Fruit fly (Drosophila melanogaster) whole organism, embryonic: Measurements from ENCODE around the gene CG6048.

Experiments used
- ATbp ChIP-seq: fragments of 200-800 bp; sonication (Bioruptor generic); optimal IDR thresholded peaks from 2 replicates; lab custom pipeline; 2017; ENCODE audit warnings: missing biosample characterization, mild to moderate bottlenecking, missing genetic modification characterization, missing genetic modification reagents
- Ada2b ChIP-seq: fragments of 200-800 bp; sonication (Bioruptor generic); IDR thresholded peaks from 2 replicates; pipeline ENCODE4 v1.3.6; 2022; ENCODE audit warnings: missing biosample characterization, missing genetic modification characterization
- Atf3 ChIP-seq: fragments of 200-800 bp; sonication (Bioruptor generic); optimal IDR thresholded peaks from 3 replicates; lab custom pipeline; 2016; ENCODE audit warnings: missing biosample characterization, missing genetic modification characterization
- CG10431 ChIP-seq: fragments of 200-800 bp; sonication (Bioruptor generic); optimal IDR thresholded peaks from 3 replicates; lab custom pipeline; 2018; ENCODE audit warnings: missing biosample characterization, mild to moderate bottlenecking, missing genetic modification characterization
- CG12104 ChIP-seq: fragments of 200-800 bp; sonication (Bioruptor generic); optimal IDR thresholded peaks from 3 replicates; lab custom pipeline; 2016; ENCODE audit warnings: missing biosample characterization, missing genetic modification characterization
- CG12219 ChIP-seq: fragments of 200-800 bp; sonication (Bioruptor generic); optimal IDR thresholded peaks from 3 replicates; lab custom pipeline; 2018; ENCODE audit warnings: missing biosample characterization, mild to moderate bottlenecking, missing genetic modification characterization
- CG15011 ChIP-seq: fragments of 200-800 bp; sonication (Bioruptor generic); optimal IDR thresholded peaks from 3 replicates; lab custom pipeline; 2018; ENCODE audit warnings: missing biosample characterization, mild to moderate bottlenecking, missing genetic modification characterization
- CG18262 ChIP-seq: fragments of 200-800 bp; optimal IDR thresholded peaks from 3 replicates; lab custom pipeline; 2019; ENCODE audit warnings: missing biosample characterization, mild to moderate bottlenecking, missing genetic modification characterization, moderate library complexity
- CG2116 ChIP-seq: fragments of 200-800 bp; sonication (Bioruptor generic); optimal IDR thresholded peaks from 3 replicates; lab custom pipeline; 2018; ENCODE audit warnings: missing biosample characterization, mild to moderate bottlenecking, missing genetic modification characterization
- CG2120 ChIP-seq: fragments of 200-800 bp; sonication (Bioruptor generic); optimal IDR thresholded peaks from 3 replicates; lab custom pipeline; 2016; ENCODE audit warnings: missing biosample characterization, missing genetic modification characterization
- CG2678 ChIP-seq: fragments of 200-800 bp; sonication (Bioruptor generic); optimal IDR thresholded peaks from 3 replicates; lab custom pipeline; 2019; ENCODE audit warnings: missing biosample characterization, mild to moderate bottlenecking, missing genetic modification characterization, moderate library complexity
- CG3163 ChIP-seq: fragments of 200-800 bp; sonication (Bioruptor generic); optimal IDR thresholded peaks from 3 replicates; lab custom pipeline; 2016; ENCODE audit warnings: missing biosample characterization, missing genetic modification characterization
- CG3847 ChIP-seq: fragments of 200-800 bp; sonication (Bioruptor generic); IDR thresholded peaks from 2 replicates; pipeline ENCODE4 v1.3.6; 2022; ENCODE audit warnings: missing biosample characterization, missing genetic modification characterization
- CG4360 ChIP-seq: fragments of 200-800 bp; sonication (Bioruptor generic); IDR thresholded peaks from 2 replicates; pipeline ENCODE4 v1.3.6; 2022; ENCODE audit warnings: missing biosample characterization, missing genetic modification characterization
- CG4854 ChIP-seq: fragments of 200-800 bp; sonication (Bioruptor generic); optimal IDR thresholded peaks from 2 replicates; lab custom pipeline; 2016; ENCODE audit warnings: missing biosample characterization, missing genetic modification characterization, inconsistent platforms
- CG6813 ChIP-seq: fragments of 200-800 bp; sonication (Bioruptor generic); optimal IDR thresholded peaks from 2 replicates; lab custom pipeline; 2017; ENCODE audit warnings: missing biosample characterization, missing genetic modification characterization, mild to moderate bottlenecking, moderate library complexity, missing genetic modification reagents
- CG6854 ChIP-seq: fragments of 200-800 bp; sonication (Bioruptor generic); optimal IDR thresholded peaks from 3 replicates; lab custom pipeline; 2017; ENCODE audit warnings: missing biosample characterization, mild to moderate bottlenecking, missing genetic modification characterization
- CG7963 ChIP-seq: fragments of 200-800 bp; sonication (Bioruptor generic); IDR thresholded peaks from 3 replicates; pipeline ENCODE4 v1.3.6; 2022; ENCODE audit warnings: missing biosample characterization, missing genetic modification characterization; ENCODE audit not compliant: partially characterized antibody
- CG8388 ChIP-seq: fragments of 200-800 bp; sonication (Bioruptor generic); optimal IDR thresholded peaks from 2 replicates; lab custom pipeline; 2019; ENCODE audit warnings: missing biosample characterization, mild to moderate bottlenecking, missing genetic modification characterization, moderate library complexity
- CrebB ChIP-seq: fragments of 200-800 bp; sonication (Bioruptor generic); optimal IDR thresholded peaks from 3 replicates; lab custom pipeline; 2018; ENCODE audit warnings: missing biosample characterization, mild to moderate bottlenecking, missing genetic modification characterization
- Dip2 ChIP-seq: fragments of 200-800 bp; sonication (Bioruptor generic); IDR thresholded peaks from 2 replicates; pipeline ENCODE4 v1.3.6; 2022; ENCODE audit warnings: missing biosample characterization, missing genetic modification characterization
- ERR ChIP-seq: fragments of 200-800 bp; sonication (Bioruptor generic); optimal IDR thresholded peaks from 2 replicates; lab custom pipeline; 2016; ENCODE audit warnings: missing biosample characterization, missing genetic modification characterization
- HLHmδ ChIP-seq: fragments of 200-800 bp; sonication (Bioruptor generic); optimal IDR thresholded peaks from 2 replicates; lab custom pipeline; 2018; ENCODE audit warnings: missing biosample characterization, mild to moderate bottlenecking, missing genetic modification characterization, moderate library complexity
- Hmx ChIP-seq: fragments of 200-800 bp; sonication (Bioruptor generic); optimal IDR thresholded peaks from 2 replicates; lab custom pipeline; 2016; ENCODE audit warnings: missing biosample characterization, missing genetic modification characterization
- Oaz ChIP-seq: fragments of 200-800 bp; sonication (Bioruptor generic); IDR thresholded peaks from 2 replicates; pipeline ENCODE4 v1.3.6; 2022; ENCODE audit warnings: missing biosample characterization, missing genetic modification characterization
- Oli ChIP-seq: fragments of 200-800 bp; sonication (Bioruptor generic); optimal IDR thresholded peaks from 2 replicates; lab custom pipeline; 2018; ENCODE audit warnings: missing biosample characterization, mild to moderate bottlenecking, missing genetic modification characterization, moderate library complexity
- Opbp ChIP-seq: fragments of 200-800 bp; sonication (Bioruptor generic); IDR thresholded peaks from 3 replicates; pipeline ENCODE4 v1.3.6; 2022; ENCODE audit warnings: missing biosample characterization, missing genetic modification characterization; ENCODE audit not compliant: partially characterized antibody
- Optix ChIP-seq: fragments of 200-800 bp; sonication (Bioruptor generic); IDR thresholded peaks from 3 replicates; pipeline ENCODE4 v1.3.6; 2022; ENCODE audit warnings: missing biosample characterization, missing genetic modification characterization
- PHDP ChIP-seq: fragments of 200-800 bp; sonication (Bioruptor generic); optimal IDR thresholded peaks from 3 replicates; lab custom pipeline; 2018; ENCODE audit warnings: missing biosample characterization, mild to moderate bottlenecking, missing genetic modification characterization, moderate library complexity
- Rx ChIP-seq: fragments of 200-800 bp; sonication (Bioruptor generic); IDR thresholded peaks from 2 replicates; pipeline ENCODE4 v1.3.6; 2022; ENCODE audit warnings: missing biosample characterization, missing genetic modification characterization
- Sox102F ChIP-seq: fragments of 200-800 bp; sonication (Bioruptor generic); optimal IDR thresholded peaks from 2 replicates; lab custom pipeline; 2018; ENCODE audit warnings: missing biosample characterization, mild to moderate bottlenecking, missing genetic modification characterization, moderate library complexity
- Stat92E ChIP-seq, 3 experiments: fragments of >200 bp in 2 of 3; fragments of 200-800 bp in 1 of 3; sonication (Bioruptor generic) in 1 of 3; optimal IDR thresholded peaks; 2 replicates each; lab custom pipeline; 2017 to 2019; ENCODE audit warnings: missing biosample characterization in 3 of 3, missing genetic modification characterization in 3 of 3, mild to moderate bottlenecking in 1 of 3, moderate library complexity in 1 of 3
- Xbp1 ChIP-seq: fragments of 200-800 bp; sonication (Bioruptor generic); optimal IDR thresholded peaks from 3 replicates; lab custom pipeline; 2016; ENCODE audit warnings: missing biosample characterization, mild to moderate bottlenecking, missing genetic modification characterization
- ase ChIP-seq: fragments of 200-800 bp; sonication (Bioruptor generic); IDR thresholded peaks from 3 replicates; pipeline ENCODE4 v1.3.6; 2022; ENCODE audit warnings: missing biosample characterization, missing genetic modification characterization
- chif ChIP-seq, 2 experiments: fragments of 200-800 bp; sonication (Bioruptor generic); optimal IDR thresholded peaks; 3 replicates each; lab custom pipeline; 2016; ENCODE audit warnings: missing biosample characterization in 2 of 2, missing genetic modification characterization in 2 of 2
- crc ChIP-seq: fragments of 200-800 bp; sonication (Bioruptor generic); optimal IDR thresholded peaks from 2 replicates; lab custom pipeline; 2016; ENCODE audit warnings: missing biosample characterization, missing genetic modification characterization
- dimm ChIP-seq: fragments of 200-800 bp; sonication (Bioruptor generic); IDR thresholded peaks from 2 replicates; pipeline ENCODE4 v1.3.6; 2022; ENCODE audit warnings: missing biosample characterization, missing genetic modification characterization
- dmrt99B ChIP-seq: fragments of 200-800 bp; sonication (Bioruptor generic); optimal IDR thresholded peaks from 2 replicates; lab custom pipeline; 2018; ENCODE audit warnings: missing biosample characterization, mild to moderate bottlenecking, missing genetic modification characterization, moderate library complexity
- ems ChIP-seq: fragments of 200-800 bp; sonication (Bioruptor generic); optimal IDR thresholded peaks from 3 replicates; lab custom pipeline; 2016; ENCODE audit warnings: missing biosample characterization, missing genetic modification characterization
- fd3F ChIP-seq: fragments of 200-800 bp; sonication (Bioruptor generic); optimal IDR thresholded peaks from 2 replicates; lab custom pipeline; 2018; ENCODE audit warnings: missing biosample characterization, mild to moderate bottlenecking, missing genetic modification characterization, moderate library complexity
- grau ChIP-seq: fragments of 200-800 bp; optimal IDR thresholded peaks from 3 replicates; lab custom pipeline; 2019; ENCODE audit warnings: missing biosample characterization, mild to moderate bottlenecking, missing genetic modification characterization, moderate library complexity
- nmo ChIP-seq: fragments of 200-800 bp; sonication (Bioruptor generic); optimal IDR thresholded peaks from 2 replicates; lab custom pipeline; 2018; ENCODE audit warnings: missing biosample characterization, mild to moderate bottlenecking, missing genetic modification characterization, moderate library complexity
- oc ChIP-seq: fragments of 200-800 bp; sonication (Bioruptor generic); optimal IDR thresholded peaks from 2 replicates; lab custom pipeline; 2018; ENCODE audit warnings: missing biosample characterization, mild to moderate bottlenecking, missing genetic modification characterization, moderate library complexity
- psq ChIP-seq: fragments of 200-800 bp; sonication (Bioruptor generic); optimal IDR thresholded peaks from 2 replicates; lab custom pipeline; 2017; ENCODE audit warnings: missing biosample characterization, missing genetic modification characterization
- sima ChIP-seq: fragments of 200-800 bp; sonication (Bioruptor generic); optimal IDR thresholded peaks from 2 replicates; lab custom pipeline; 2016; ENCODE audit warnings: missing biosample characterization, missing genetic modification characterization
- slbo ChIP-seq: fragments of 200-800 bp; sonication (Bioruptor generic); IDR thresholded peaks from 2 replicates; pipeline ENCODE4 v1.3.6; 2022; ENCODE audit warnings: missing biosample characterization, missing genetic modification characterization
- so ChIP-seq: fragments of 200-800 bp; sonication (Bioruptor generic); IDR thresholded peaks from 3 replicates; pipeline ENCODE4 v1.3.6; 2022; ENCODE audit warnings: missing biosample characterization, missing genetic modification characterization
- sr ChIP-seq: fragments of 200-800 bp; sonication (Bioruptor generic); IDR thresholded peaks from 3 replicates; pipeline ENCODE4 v1.3.6; 2022; ENCODE audit warnings: missing biosample characterization, missing genetic modification characterization
- stwl ChIP-seq: fragments of 200-800 bp; sonication (Bioruptor generic); optimal IDR thresholded peaks from 3 replicates; lab custom pipeline; 2018; ENCODE audit warnings: missing biosample characterization, mild to moderate bottlenecking, missing genetic modification characterization, moderate library complexity
- tgo ChIP-seq: fragments of 200-800 bp; sonication (Bioruptor generic); IDR thresholded peaks from 3 replicates; pipeline ENCODE4 v1.3.6; 2022; ENCODE audit warnings: missing biosample characterization, missing genetic modification characterization
- vvl ChIP-seq: fragments of 200-800 bp; sonication (Bioruptor generic); IDR thresholded peaks from 2 replicates; pipeline ENCODE4 v1.3.6; 2022; ENCODE audit warnings: missing biosample characterization, missing genetic modification characterization

The CG6048 gene

dm6 chrX:5989368-5989767 is 37.0 kb downstream of the CG6048 start (continued):
- TF ChIP-seq Stat92E (GFP tag; optimal IDR thresholded peaks at IDR 0.05; lab: Kevin White, UChicago) (no peak), CG2678 (tag; lab: Kevin White, UChicago) (peak; percentile 63), Rx (GFP tag; lab: Robert Waterston, UW) (peak; percentile 37; the same call in 1 of the 2 replicates), CG4360 (no peak), PHDP (tag; lab: Kevin White, UChicago) (peak; percentile 34), Xbp1 (GFP tag; lab: Kevin White, UChicago) (peak; percentile 40), CG8388 (GFP tag; lab: Kevin White, UChicago) (peak; percentile 49), tgo (GFP tag; lab: Robert Waterston, UW) (peak; percentile 42; the same call in 1 of the 3 replicates), CG7963 (no peak), sima (no peak), psq (GFP tag; lab: Kevin White, UChicago) (no peak), ems (no peak), CG12104 (GFP tag; lab: Kevin White, UChicago) (no peak), chif (GFP tag; optimal IDR thresholded peaks at IDR 0.05; lab: Kevin White, UChicago) (peak; percentile 2 to 11), nmo (peak; percentile 49), dmrt99B (tag; lab: Kevin White, UChicago) (peak; percentile 72), vvl (GFP tag; lab: Robert Waterston, UW) (peak; percentile 59), Dip2 (GFP tag; lab: Robert Waterston, UW) (no peak), CG2116 (GFP tag; lab: Kevin White, UChicago) (peak; percentile 9), sr (no peak), CG3163 (GFP tag; lab: Kevin White, UChicago) (no peak), dimm (GFP tag; lab: Robert Waterston, UW) (no peak), CG15011 (GFP tag; lab: Kevin White, UChicago) (no peak), oc (tag; lab: Kevin White, UChicago) (peak; percentile 11), ERR (GFP tag; lab: Kevin White, UChicago) (no peak), CG6854 (GFP tag; lab: Kevin White, UChicago) (no peak), Opbp (GFP tag; lab: Robert Waterston, UW) (no peak), ATbp (GFP tag; lab: Kevin White, UChicago) (peak; percentile 43), CG4854 (GFP tag; lab: Kevin White, UChicago) (no peak), crc (GFP tag; lab: Kevin White, UChicago) (no peak), Oaz (GFP tag; lab: Robert Waterston, UW) (no peak), CG18262 (tag; lab: Kevin White, UChicago) (peak; percentile 60), grau (peak; percentile 58), CrebB (tag; lab: Kevin White, UChicago) (no peak), Ada2b (peak; percentile 54), Optix (no peak), CG3847 (GFP tag; lab: Robert Waterston, UW) (no peak), so (GFP tag; lab: Robert Waterston, UW) (no peak), HLHmδ (no peak), Hmx (GFP tag; lab: Kevin White, UChicago) (no peak), stwl (no peak), Oli (peak; percentile 61), CG10431 (GFP tag; lab: Kevin White, UChicago) (no peak), CG6813 (GFP tag; lab: Kevin White, UChicago) (no peak), slbo (peak; percentile 23; the same call in 1 of the 2 replicates), fd3F (GFP tag; lab: Kevin White, UChicago) (no peak), CG2120 (GFP tag; lab: Kevin White, UChicago) (no peak), ase (GFP tag; lab: Robert Waterston, UW) (peak; percentile 63; the same call in 2 of the 3 replicates), CG12219 (GFP tag; lab: Kevin White, UChicago) (peak; percentile 47), Atf3 (GFP tag; lab: Kevin White, UChicago) (no peak), Sox102F (GFP tag; lab: Kevin White, UChicago) (peak; percentile 59)
